Fruit fly (Drosophila melanogaster): ENCODE results near the gene Osi3.

The Osi3 gene

dm6 chr3R:6241289-6241688 lies 25.7 kb downstream of the Osi3 start:
- no peak for TF ChIP-seq D1 (tag; optimal IDR thresholded peaks at IDR 0.05)
- no peak for TF ChIP-seq CG34367 (tag; optimal IDR thresholded peaks at IDR 0.05)
- TF ChIP-seq Ets98B (GFP tag; IDR thresholded peaks at IDR 0.05): no peak; the same call in 1 of the 2 replicates
- TF ChIP-seq CG12605 (GFP tag; IDR thresholded peaks at IDR 0.05): no peak
- TF ChIP-seq EcR (GFP tag; optimal IDR thresholded peaks at IDR 0.05): no peak
- no peak for TF ChIP-seq fd96Ca (GFP tag; IDR thresholded peaks at IDR 0.05)
- TF ChIP-seq CG17806 (tag; optimal IDR thresholded peaks at IDR 0.05): no peak
- peak; percentile 23 for TF ChIP-seq CG14655 (GFP tag; optimal IDR thresholded peaks at IDR 0.05)
- TF ChIP-seq Pif1A (GFP tag; optimal IDR thresholded peaks at IDR 0.05): peak; percentile 10
- no peak for TF ChIP-seq CG8301 (tag; optimal IDR thresholded peaks at IDR 0.05)
- TF ChIP-seq CG8159 (tag; optimal IDR thresholded peaks at IDR 0.05): no peak
- TF ChIP-seq CG9948 (tag; optimal IDR thresholded peaks at IDR 0.05): no peak
- no peak for TF ChIP-seq CG10348 (GFP tag; IDR thresholded peaks at IDR 0.05)
- TF ChIP-seq CG15710 (tag; optimal IDR thresholded peaks at IDR 0.05): no peak
- no peak for TF ChIP-seq CG4496 (GFP tag; IDR thresholded peaks at IDR 0.05)

DNA sequence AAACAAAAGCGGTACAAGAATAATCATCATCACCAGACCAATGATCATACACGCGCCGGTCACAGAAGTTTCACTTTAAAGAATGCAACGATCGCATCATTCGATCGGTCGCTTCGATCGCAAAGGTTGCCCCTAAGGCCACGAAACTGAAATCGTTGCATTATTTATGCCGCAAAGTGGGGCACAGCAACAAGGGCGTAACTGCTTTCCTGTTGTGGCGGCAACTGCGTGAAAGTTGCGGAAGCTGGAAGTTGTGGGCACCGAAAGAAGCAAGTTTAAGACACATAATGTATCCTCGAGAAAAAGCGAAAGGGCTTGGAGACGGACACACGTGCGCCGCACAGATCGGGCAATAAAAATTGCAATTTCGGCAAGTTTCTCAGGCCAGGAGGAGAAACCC lies 28.4 kb downstream of the Osi3 start:
- TF ChIP-seq Snoo (tag; optimal IDR thresholded peaks at IDR 0.05): peak; percentile 29
- TF ChIP-seq CG8159 (tag; optimal IDR thresholded peaks at IDR 0.05): no peak

- TF ChIP-seq EcR (GFP tag; optimal IDR thresholded peaks at IDR 0.05) (no peak), CG14655 (GFP tag; optimal IDR thresholded peaks at IDR 0.05) (no peak), Pif1B (GFP tag; optimal IDR thresholded peaks at IDR 0.05) (no peak), CG15710 (tag; optimal IDR thresholded peaks at IDR 0.05) (no peak), Pif1A (GFP tag; optimal IDR thresholded peaks at IDR 0.05) (no peak), CG4496 (GFP tag; IDR thresholded peaks at IDR 0.05) (no peak), D1 (tag; optimal IDR thresholded peaks at IDR 0.05) (no peak), CG13204 (GFP tag; optimal IDR thresholded peaks at IDR 0.05) (no peak), CG10348 (GFP tag; IDR thresholded peaks at IDR 0.05) (no peak), CG17806 (tag; optimal IDR thresholded peaks at IDR 0.05) (no peak), CG8159 (tag; optimal IDR thresholded peaks at IDR 0.05) (no peak), Ets98B (GFP tag; IDR thresholded peaks at IDR 0.05) (no peak), CG9948 (tag; optimal IDR thresholded peaks at IDR 0.05) (no peak), gl (tag; optimal IDR thresholded peaks at IDR 0.05) (no peak), Snoo (tag; optimal IDR thresholded peaks at IDR 0.05) (no peak), rn (GFP tag; IDR thresholded peaks at IDR 0.05) (no peak), CG32121 (GFP tag; IDR thresholded peaks at IDR 0.05) (no peak)
Measured at dm6 chr3R:6244986-6245385, 29.4 kb downstream of the Osi3 start.

DNA sequence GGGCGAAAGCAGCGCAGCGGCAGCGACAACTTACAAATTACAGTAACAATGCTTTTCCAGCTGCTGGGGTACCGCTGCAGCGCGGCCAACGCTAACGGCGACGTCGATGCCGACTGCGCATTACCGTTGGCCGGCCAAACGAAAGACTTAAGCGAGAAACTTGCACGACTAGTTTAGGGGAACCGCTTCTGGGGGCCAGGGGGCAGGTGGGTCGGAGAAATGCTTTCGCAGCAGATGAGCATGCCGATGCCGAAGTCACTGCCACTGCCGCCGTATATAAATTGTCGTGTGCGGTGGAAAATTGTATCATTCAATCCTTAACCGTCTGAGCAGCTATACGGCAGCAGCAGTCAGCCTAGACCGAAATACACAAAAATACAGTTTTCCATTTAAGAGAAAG lies 33.1 kb downstream of the Osi3 start, which contains the start of gene Osi7:
TSS of gene Osi7 (plus strand) at position 301 of the 400 bp plus-strand sequence.
- TF ChIP-seq EcR (GFP tag; optimal IDR thresholded peaks at IDR 0.05): no peak
- no peak for TF ChIP-seq CG10348 (GFP tag; IDR thresholded peaks at IDR 0.05)
- no peak for TF ChIP-seq CG12605 (GFP tag; IDR thresholded peaks at IDR 0.05)
- no peak for TF ChIP-seq CG4496 (GFP tag; IDR thresholded peaks at IDR 0.05)
- TF ChIP-seq Snoo (tag; optimal IDR thresholded peaks at IDR 0.05): no peak
- no peak for TF ChIP-seq CG34367 (tag; optimal IDR thresholded peaks at IDR 0.05)
- peak; percentile 35 for TF ChIP-seq CG13204 (GFP tag; optimal IDR thresholded peaks at IDR 0.05)

dm6 chr3R:6252809-6253208 lies 37.2 kb downstream of the Osi3 start:
- peak; percentile 14 for TF ChIP-seq CG13204 (GFP tag; optimal IDR thresholded peaks at IDR 0.05)
- no peak for TF ChIP-seq EcR (GFP tag; optimal IDR thresholded peaks at IDR 0.05)
- TF ChIP-seq Snoo (tag; optimal IDR thresholded peaks at IDR 0.05): peak; percentile 32

DNA sequence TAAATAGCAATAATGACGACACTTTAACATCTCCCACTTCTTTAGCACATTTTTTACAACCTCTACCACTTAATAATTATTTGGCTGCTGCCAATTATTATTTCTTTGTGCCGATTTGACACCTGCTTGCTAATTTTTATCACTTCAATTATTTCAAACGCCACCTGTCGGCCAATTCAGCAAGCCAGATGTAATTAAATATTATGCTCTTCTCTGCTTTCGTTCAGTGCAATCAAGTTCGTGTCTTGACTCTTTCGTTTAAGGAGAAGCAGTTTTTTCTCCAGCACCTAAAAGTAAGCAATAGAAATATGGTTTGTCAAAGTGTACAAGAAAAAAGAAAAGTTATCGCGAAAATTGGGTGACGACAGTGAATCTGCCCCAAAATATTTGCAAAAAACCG lies 38.8 kb downstream of the Osi3 start:
- TF ChIP-seq Pif1A (GFP tag; optimal IDR thresholded peaks at IDR 0.05) (no peak), CG4496 (GFP tag; IDR thresholded peaks at IDR 0.05) (0 out of 3 replicates have a peak, but pooled peaks have one; percentile 13), CG13204 (GFP tag; optimal IDR thresholded peaks at IDR 0.05) (no peak), CG14655 (GFP tag; optimal IDR thresholded peaks at IDR 0.05) (no peak)

dm6 chr3R:6254875-6255274 lies 39.2 kb downstream of the Osi3 start, which contains the start of gene Osi8:
Gene Osi8, plus strand, starts transcription at chr3R:6255175.
- TF ChIP-seq CG8159 (tag; optimal IDR thresholded peaks at IDR 0.05): no peak
- TF ChIP-seq gl (tag; optimal IDR thresholded peaks at IDR 0.05): no peak
- no peak for TF ChIP-seq CG15710 (tag; optimal IDR thresholded peaks at IDR 0.05)
- no peak for TF ChIP-seq CG4496 (GFP tag; IDR thresholded peaks at IDR 0.05)
- no peak for TF ChIP-seq Pif1B (GFP tag; optimal IDR thresholded peaks at IDR 0.05)
- TF ChIP-seq CG9948 (tag; optimal IDR thresholded peaks at IDR 0.05): no peak
- no peak for TF ChIP-seq Ets98B (GFP tag; IDR thresholded peaks at IDR 0.05)
- no peak for TF ChIP-seq CG13204 (GFP tag; optimal IDR thresholded peaks at IDR 0.05)
- TF ChIP-seq Snoo (tag; optimal IDR thresholded peaks at IDR 0.05): no peak
- no peak for TF ChIP-seq CG32121 (GFP tag; IDR thresholded peaks at IDR 0.05)
- no peak for TF ChIP-seq CG14655 (GFP tag; optimal IDR thresholded peaks at IDR 0.05)
- no peak for TF ChIP-seq D1 (tag; optimal IDR thresholded peaks at IDR 0.05)
- TF ChIP-seq CG34367 (tag; optimal IDR thresholded peaks at IDR 0.05): no peak
- TF ChIP-seq EcR (GFP tag; optimal IDR thresholded peaks at IDR 0.05): no peak
- TF ChIP-seq Pif1A (GFP tag; optimal IDR thresholded peaks at IDR 0.05): no peak
- no peak for TF ChIP-seq CG10348 (GFP tag; IDR thresholded peaks at IDR 0.05)
- TF ChIP-seq CG17806 (tag; optimal IDR thresholded peaks at IDR 0.05): no peak
